Fruit fly (Drosophila melanogaster): ENCODE measurements around the gene sala.

Gene sala

DNA sequence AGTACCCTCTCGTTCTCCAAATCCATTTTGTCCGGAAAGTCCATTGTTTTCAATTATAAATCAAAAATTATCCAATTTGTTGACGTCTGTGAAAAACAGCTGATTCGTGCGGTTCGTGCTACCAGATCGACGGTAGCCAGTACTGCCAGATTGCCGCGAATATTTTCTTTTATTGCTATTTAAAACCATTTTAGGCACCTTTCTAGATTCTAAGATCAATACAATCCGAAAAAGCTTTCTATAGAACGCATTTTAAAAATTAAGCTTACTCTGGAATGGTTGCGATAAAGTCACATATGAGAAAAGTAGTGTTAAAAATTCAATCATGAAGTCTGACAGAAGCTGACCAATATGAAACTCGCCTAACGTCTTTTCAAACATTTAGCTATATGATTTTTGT lies 14.3 kb downstream of the sala start, which contains the start of gene Cog8 (continued):
- TF ChIP-seq CG2875 (GFP tag; optimal IDR thresholded peaks at IDR 0.05) (no peak), CG9932 (GFP tag; IDR thresholded peaks at IDR 0.05) (peak; percentile 48; the same call in 1 of the 2 replicates), Side (GFP tag; optimal IDR thresholded peaks at IDR 0.05) (no peak), Sox102F (GFP tag; optimal IDR thresholded peaks at IDR 0.05) (peak; percentile 47), CG10321 (GFP tag; IDR thresholded peaks at IDR 0.05) (no peak), chif (GFP tag; optimal IDR thresholded peaks at IDR 0.05) (peak; percentile 42 to 52), H2.0 (GFP tag; IDR thresholded peaks at IDR 0.05) (no peak), Stat92E (GFP tag; optimal IDR thresholded peaks at IDR 0.05) (no peak), Myb (GFP tag; optimal IDR thresholded peaks at IDR 0.05) (peak; percentile 99), Vsx1 (GFP tag; optimal IDR thresholded peaks at IDR 0.05) (no peak), Scr (GFP tag; IDR thresholded peaks at IDR 0.05; ENCODE audit: partially characterized antibody) (no peak), chn (GFP tag; optimal IDR thresholded peaks at IDR 0.05) (peak; percentile 45), trem (tag; optimal IDR thresholded peaks at IDR 0.05) (peak; percentile 69), al (GFP tag; IDR thresholded peaks at IDR 0.05) (peak; percentile 28; the same call in 1 of the 2 replicates), kay (GFP tag; optimal IDR thresholded peaks at IDR 0.05) (no peak), ranshi (GFP tag; IDR thresholded peaks at IDR 0.05) (no peak; the same call in 1 of the 2 replicates), CG10654 (GFP tag; optimal IDR thresholded peaks at IDR 0.05) (peak; percentile 55), pfk (GFP tag; optimal IDR thresholded peaks at IDR 0.05) (no peak), Dip2 (GFP tag; IDR thresholded peaks at IDR 0.05) (no peak), sna (GFP tag; IDR thresholded peaks at IDR 0.05; ENCODE audit: partially characterized antibody) (no peak), bbx (GFP tag; IDR thresholded peaks at IDR 0.05; ENCODE audit: partially characterized antibody) (no peak), CG13123 (GFP tag; optimal IDR thresholded peaks at IDR 0.05) (peak; percentile 40), tx (GFP tag; optimal IDR thresholded peaks at IDR 0.05) (peak; percentile 33), stwl (tag; optimal IDR thresholded peaks at IDR 0.05) (peak; percentile 59), CHES-1-like (GFP tag; optimal IDR thresholded peaks at IDR 0.05) (peak; percentile 54), twi (tag; optimal IDR thresholded peaks at IDR 0.05) (peak; percentile 49), CG11696 (GFP tag; IDR thresholded peaks at IDR 0.05) (no peak), wdn (GFP tag; IDR thresholded peaks at IDR 0.05) (no peak), CG1603 (tag; optimal IDR thresholded peaks at IDR 0.05) (peak; percentile 68), insv (GFP tag; optimal IDR thresholded peaks at IDR 0.05) (no peak), Opbp (GFP tag; IDR thresholded peaks at IDR 0.05; ENCODE audit: partially characterized antibody) (no peak), CG7745 (tag; optimal IDR thresholded peaks at IDR 0.05) (no peak), so (GFP tag; IDR thresholded peaks at IDR 0.05) (no peak), Neu2 (GFP tag; optimal IDR thresholded peaks at IDR 0.05; ENCODE audit: borderline replicate concordance) (no peak), nmo (GFP tag; optimal IDR thresholded peaks at IDR 0.05) (peak; percentile 61), MTF-1 (GFP tag; optimal IDR thresholded peaks at IDR 0.05; ENCODE audit: borderline replicate concordance) (no peak), CG16779 (GFP tag; IDR thresholded peaks at IDR 0.05) (no peak), Eip74EF (GFP tag; optimal IDR thresholded peaks at IDR 0.05) (no peak), Oli (tag; optimal IDR thresholded peaks at IDR 0.05) (peak; percentile 20), prd (optimal IDR thresholded peaks at IDR 0.05) (no peak), prd (GFP tag; IDR thresholded peaks at IDR 0.05) (peak; percentile 70), TFAM (GFP tag; optimal IDR thresholded peaks at IDR 0.05) (no peak), psq (GFP tag; optimal IDR thresholded peaks at IDR 0.05) (no peak), Kr (GFP tag; optimal IDR thresholded peaks at IDR 0.05) (no peak), fd102C (GFP tag; optimal IDR thresholded peaks at IDR 0.05) (no peak), CG6854 (GFP tag; optimal IDR thresholded peaks at IDR 0.05) (no peak), D19B (GFP tag; optimal IDR thresholded peaks at IDR 0.05) (no peak), sisA (GFP tag; IDR thresholded peaks at IDR 0.05) (peak; percentile 40), CG10209 (GFP tag; optimal IDR thresholded peaks at IDR 0.05) (peak; percentile 10), CG13424 (tag; optimal IDR thresholded peaks at IDR 0.05) (peak; percentile 44)
